Fruit fly (Drosophila melanogaster) whole organism, embryonic: ENCODE results near the gene CG9018.
A peak's percentile ranks its signal among the peaks of the same experiment; 100 is the strongest.

Experiments used
- Antp ChIP-seq: fragments of 200-800 bp; sonication (Bioruptor generic); optimal IDR thresholded peaks from 3 replicates; lab custom pipeline; 2016; ENCODE audit warnings: missing biosample characterization, missing genetic modification characterization
- B-H1 ChIP-seq: fragments of 200-800 bp; sonication (Bioruptor generic); IDR thresholded peaks from 3 replicates; pipeline ENCODE4 v1.3.6; 2022; ENCODE audit warnings: missing biosample characterization, missing genetic modification characterization
- CG10366 ChIP-seq: fragments of 200-800 bp; sonication (Bioruptor generic); IDR thresholded peaks from 2 replicates; pipeline ENCODE4 v1.3.6; 2022; ENCODE audit warnings: missing biosample characterization, missing genetic modification characterization
- CG11093 ChIP-seq: fragments of 200-800 bp; sonication (Bioruptor generic); IDR thresholded peaks from 3 replicates; pipeline ENCODE4 v1.3.6; 2022; ENCODE audit warnings: missing biosample characterization, missing genetic modification characterization
- CG12155 ChIP-seq: fragments of 200-800 bp; sonication (Bioruptor generic); optimal IDR thresholded peaks from 3 replicates; lab custom pipeline; 2016; ENCODE audit warnings: missing biosample characterization, missing genetic modification characterization
- CG12942 ChIP-seq: fragments of 200-800 bp; sonication (Bioruptor generic); optimal IDR thresholded peaks from 3 replicates; lab custom pipeline; 2016; ENCODE audit warnings: missing biosample characterization, missing genetic modification characterization
- CG13624 ChIP-seq: fragments of 200-800 bp; sonication (Bioruptor generic); optimal IDR thresholded peaks from 2 replicates; lab custom pipeline; 2016; ENCODE audit warnings: missing biosample characterization, missing genetic modification characterization
- CG14050 ChIP-seq: fragments of 200-800 bp; sonication (Bioruptor generic); IDR thresholded peaks from 3 replicates; pipeline ENCODE4 v1.3.6; 2022; ENCODE audit warnings: missing biosample characterization, missing genetic modification characterization
- CG14441 ChIP-seq: fragments of 200-800 bp; sonication (Bioruptor generic); IDR thresholded peaks from 2 replicates; pipeline ENCODE4 v1.3.6; 2022; ENCODE audit warnings: missing biosample characterization, missing genetic modification characterization
- CG17186 ChIP-seq: fragments of 200-800 bp; sonication (Bioruptor generic); optimal IDR thresholded peaks from 3 replicates; lab custom pipeline; 2017; ENCODE audit warnings: missing biosample characterization, missing genetic modification reagents, missing genetic modification characterization
- CG2889 ChIP-seq: fragments of 200-800 bp; sonication (Bioruptor generic); IDR thresholded peaks from 3 replicates; pipeline ENCODE4 v1.3.6; 2022; ENCODE audit warnings: missing biosample characterization, missing genetic modification characterization
- CG3726 ChIP-seq: fragments of 200-800 bp; sonication (Bioruptor generic); IDR thresholded peaks from 3 replicates; pipeline ENCODE4, ENCODE4 v1.3.6; 2022; ENCODE audit warnings: missing biosample characterization, missing genetic modification characterization
- CG5245 ChIP-seq: fragments of 200-800 bp; sonication (Bioruptor generic); optimal IDR thresholded peaks from 3 replicates; lab custom pipeline; 2016; ENCODE audit warnings: missing biosample characterization, missing genetic modification characterization
- CG6175 ChIP-seq: fragments of 200-800 bp; sonication (Bioruptor generic); IDR thresholded peaks from 3 replicates; pipeline ENCODE4 v1.3.6; 2022; ENCODE audit warnings: missing biosample characterization, missing genetic modification characterization
- CTCF ChIP-seq: fragments of 200-800 bp; sonication (Bioruptor generic); optimal IDR thresholded peaks from 2 replicates; lab custom pipeline; 2017; ENCODE audit warnings: missing biosample characterization, mild to moderate bottlenecking, missing genetic modification characterization, moderate library complexity
- Dek ChIP-seq: fragments of 200-800 bp; sonication (Bioruptor generic); optimal IDR thresholded peaks from 3 replicates; lab custom pipeline; 2019; ENCODE audit warnings: missing biosample characterization, mild to moderate bottlenecking, missing genetic modification characterization, moderate library complexity
- Dip2 ChIP-seq: fragments of 200-800 bp; sonication (Bioruptor generic); IDR thresholded peaks from 2 replicates; pipeline ENCODE4 v1.3.6; 2022; ENCODE audit warnings: missing biosample characterization, missing genetic modification characterization
- Doc3 ChIP-seq: fragments of 200-800 bp; sonication (Bioruptor generic); IDR thresholded peaks from 3 replicates; pipeline ENCODE4 v1.3.6; 2022; ENCODE audit warnings: missing biosample characterization, missing genetic modification characterization; ENCODE audit not compliant: partially characterized antibody
- ERR ChIP-seq: fragments of 200-800 bp; sonication (Bioruptor generic); optimal IDR thresholded peaks from 2 replicates; lab custom pipeline; 2016; ENCODE audit warnings: missing biosample characterization, missing genetic modification characterization
- Eip74EF ChIP-seq, 2 experiments: fragments of 200-800 bp in 1 of 2; fragments of >200 bp in 1 of 2; sonication (Bioruptor generic) in 1 of 2; optimal IDR thresholded peaks; 2 replicates each; lab custom pipeline; 2017 to 2019; ENCODE audit warnings: missing biosample characterization in 2 of 2, missing genetic modification characterization in 2 of 2, mild to moderate bottlenecking in 1 of 2, moderate library complexity in 1 of 2
- GATAe ChIP-seq: fragments of 200-800 bp; sonication (Bioruptor generic); conservative IDR thresholded peaks from 2 replicates; pipeline ENCODE4 v1.3.6; 2022; ENCODE audit warnings: missing biosample characterization, missing genetic modification characterization
- Myb ChIP-seq: fragments of 200-800 bp; sonication (Bioruptor generic); optimal IDR thresholded peaks from 2 replicates; lab custom pipeline; 2016; ENCODE audit warnings: missing biosample characterization, missing genetic modification characterization
- NC2β ChIP-seq: fragments of 200-800 bp; sonication (Bioruptor generic); optimal IDR thresholded peaks from 2 replicates; lab custom pipeline; 2016; ENCODE audit warnings: missing biosample characterization, missing genetic modification characterization
- NfI ChIP-seq: fragments of 200-800 bp; sonication (Bioruptor generic); optimal IDR thresholded peaks from 3 replicates; lab custom pipeline; 2018; ENCODE audit warnings: missing biosample characterization, mild to moderate bottlenecking, missing genetic modification characterization, moderate library complexity
- Six4 ChIP-seq: fragments of 200-800 bp; sonication (Bioruptor generic); optimal IDR thresholded peaks from 2 replicates; lab custom pipeline; 2016; ENCODE audit warnings: missing biosample characterization, missing genetic modification characterization
- Ssrp ChIP-seq: fragments of 200-800 bp; sonication (Bioruptor generic); optimal IDR thresholded peaks from 2 replicates; lab custom pipeline; 2018; ENCODE audit warnings: missing biosample characterization, mild to moderate bottlenecking, missing genetic modification characterization, moderate library complexity
- Taf1 ChIP-seq: fragments of 200-800 bp; sonication (Bioruptor generic); IDR thresholded peaks from 2 replicates; pipeline ENCODE4 v1.3.6; 2022; ENCODE audit warnings: missing biosample characterization, missing genetic modification characterization
- YL-1 ChIP-seq: fragments of 200-800 bp; sonication (Bioruptor generic); optimal IDR thresholded peaks from 3 replicates; lab custom pipeline; 2017; ENCODE audit warnings: missing biosample characterization, mild to moderate bottlenecking, missing genetic modification characterization
- bab2 ChIP-seq: fragments of 200-800 bp; sonication (Bioruptor generic); optimal IDR thresholded peaks from 2 replicates; lab custom pipeline; 2016; ENCODE audit warnings: missing biosample characterization, missing genetic modification characterization
- corto ChIP-seq: fragments of 200-800 bp; sonication (Bioruptor generic); optimal IDR thresholded peaks from 2 replicates; lab custom pipeline; 2016; ENCODE audit warnings: missing biosample characterization, mild to moderate bottlenecking, missing genetic modification characterization, moderate library complexity
- fu2 ChIP-seq: fragments of 200-800 bp; sonication (Bioruptor generic); optimal IDR thresholded peaks from 2 replicates; lab custom pipeline; 2016; ENCODE audit warnings: missing biosample characterization, missing genetic modification characterization
- gfzf ChIP-seq: fragments of 200-800 bp; sonication (Bioruptor generic); optimal IDR thresholded peaks from 2 replicates; lab custom pipeline; 2016; ENCODE audit warnings: missing biosample characterization, mild to moderate bottlenecking, missing genetic modification characterization, moderate library complexity
- grn ChIP-seq: fragments of 200-800 bp; sonication (Bioruptor generic); optimal IDR thresholded peaks from 3 replicates; lab custom pipeline; 2017; ENCODE audit warnings: missing biosample characterization, missing genetic modification characterization
- hb ChIP-seq: fragments of 200-800 bp; sonication (Bioruptor generic); IDR thresholded peaks from 3 replicates; pipeline ENCODE4 v1.3.6; 2022; ENCODE audit warnings: missing biosample characterization, missing genetic modification characterization; ENCODE audit not compliant: partially characterized antibody
- hbn ChIP-seq: fragments of 200-800 bp; sonication (Bioruptor generic); IDR thresholded peaks from 2 replicates; pipeline ENCODE4 v1.3.6; 2022; ENCODE audit warnings: missing biosample characterization, missing genetic modification characterization; ENCODE audit not compliant: partially characterized antibody
- her ChIP-seq: fragments of 200-800 bp; sonication (Bioruptor generic); optimal IDR thresholded peaks from 2 replicates; lab custom pipeline; 2016; ENCODE audit warnings: missing biosample characterization, missing genetic modification characterization
- ind ChIP-seq: fragments of 200-800 bp; sonication (Bioruptor generic); optimal IDR thresholded peaks from 3 replicates; lab custom pipeline; 2016; ENCODE audit warnings: missing biosample characterization, missing genetic modification characterization
- jigr1 ChIP-seq: fragments of 200-800 bp; sonication (Bioruptor generic); IDR thresholded peaks from 3 replicates; pipeline ENCODE4 v1.3.6; 2022; ENCODE audit warnings: missing biosample characterization, missing genetic modification characterization
- ken ChIP-seq: fragments of 200-800 bp; sonication (Bioruptor generic); IDR thresholded peaks from 3 replicates; pipeline ENCODE4 v1.3.6; 2022; ENCODE audit warnings: missing biosample characterization, missing genetic modification characterization
- lmd ChIP-seq: fragments of 200-800 bp; sonication (Bioruptor generic); IDR thresholded peaks from 2 replicates; pipeline ENCODE4 v1.3.6; 2022; ENCODE audit warnings: missing biosample characterization, missing genetic modification characterization
- nmo ChIP-seq: fragments of 200-800 bp; sonication (Bioruptor generic); optimal IDR thresholded peaks from 2 replicates; lab custom pipeline; 2018; ENCODE audit warnings: missing biosample characterization, mild to moderate bottlenecking, missing genetic modification characterization, moderate library complexity
- pita ChIP-seq: fragments of 200-800 bp; sonication (Bioruptor generic); optimal IDR thresholded peaks from 2 replicates; lab custom pipeline; 2017; ENCODE audit warnings: missing biosample characterization, mild to moderate bottlenecking, missing genetic modification characterization
- pros ChIP-seq: fragments of 200-800 bp; sonication (Bioruptor generic); optimal IDR thresholded peaks from 3 replicates; lab custom pipeline; 2019; ENCODE audit warnings: missing biosample characterization, mild to moderate bottlenecking, missing genetic modification characterization, moderate library complexity
- pum ChIP-seq: fragments of 200-800 bp; sonication (Bioruptor generic); optimal IDR thresholded peaks from 2 replicates; lab custom pipeline; 2016; ENCODE audit warnings: missing biosample characterization, missing genetic modification characterization
- ssp ChIP-seq: fragments of 200-800 bp; sonication (Bioruptor generic); IDR thresholded peaks from 2 replicates; pipeline ENCODE4 v1.3.6; 2022; ENCODE audit warnings: missing biosample characterization, missing genetic modification characterization
- sug ChIP-seq: fragments of 200-800 bp; optimal IDR thresholded peaks from 2 replicates; lab custom pipeline; 2019; ENCODE audit warnings: missing biosample characterization, mild to moderate bottlenecking, missing genetic modification characterization, moderate library complexity
- tio ChIP-seq: fragments of 200-800 bp; sonication (Bioruptor generic); optimal IDR thresholded peaks from 2 replicates; lab custom pipeline; 2017; ENCODE audit warnings: missing biosample characterization, missing genetic modification characterization, inconsistent platforms
- vnd ChIP-seq: fragments of 200-800 bp; sonication (Bioruptor generic); IDR thresholded peaks from 3 replicates; pipeline ENCODE4 v1.3.6; 2022; ENCODE audit warnings: missing biosample characterization, missing genetic modification characterization; ENCODE audit not compliant: partially characterized antibody
- wor ChIP-seq: fragments of 200-800 bp; sonication (Bioruptor generic); IDR thresholded peaks from 2 replicates; pipeline ENCODE4 v1.3.6; 2022; ENCODE audit warnings: missing biosample characterization, missing genetic modification characterization
- zen2 ChIP-seq: fragments of 200-800 bp; sonication (Bioruptor generic); IDR thresholded peaks from 3 replicates; pipeline ENCODE4 v1.3.6; 2022; ENCODE audit warnings: missing biosample characterization, missing genetic modification characterization; ENCODE audit not compliant: partially characterized antibody

The CG9018 gene

dm6 chr3L:2265692-2266444 lies 29.0 kb upstream of the CG9018 start, which contains the start of the genes ecd and CG13806 (continued):
- TF ChIP-seq tio (no peak), vnd (GFP tag; lab: Robert Waterston, UW) (peak; percentile 87), Dip2 (no peak), YL-1 (peak; percentile 63), corto (GFP tag; lab: Kevin White, UChicago) (no peak), grn (GFP tag; lab: Kevin White, UChicago) (peak; percentile 71), bab2 (GFP tag; lab: Kevin White, UChicago) (peak; percentile 10), CG5245 (GFP tag; lab: Kevin White, UChicago) (peak; percentile 4), CG11093 (GFP tag; lab: Robert Waterston, UW) (no peak), zen2 (GFP tag; lab: Robert Waterston, UW) (peak; percentile 87), ssp (GFP tag; lab: Robert Waterston, UW) (peak; percentile 89), CG6175 (GFP tag; lab: Robert Waterston, UW) (0 out of 3 replicates have a peak, but pooled peaks have one; percentile 39), CG12942 (GFP tag; lab: Kevin White, UChicago) (peak; percentile 27), hbn (GFP tag; lab: Robert Waterston, UW) (peak; percentile 87), CG14441 (GFP tag; lab: Robert Waterston, UW) (0 out of 2 replicates have a peak, but pooled peaks have one; percentile 45), Doc3 (GFP tag; lab: Robert Waterston, UW) (peak; percentile 93), CG12155 (GFP tag; lab: Kevin White, UChicago) (peak; percentile 42), pum (GFP tag; lab: Kevin White, UChicago) (peak; percentile 23), pita (peak; percentile 77), hb (GFP tag; lab: Robert Waterston, UW) (peak; percentile 89), Eip74EF (GFP tag; optimal IDR thresholded peaks at IDR 0.05; lab: Kevin White, UChicago) (no peak), Dek (peak; percentile 23), her (GFP tag; lab: Kevin White, UChicago) (peak; percentile 63), CG10366 (GFP tag; lab: Robert Waterston, UW) (peak; percentile 35; the same call in 1 of the 2 replicates), CTCF (GFP tag; lab: Kevin White, UChicago) (peak; percentile 65), lmd (GFP tag; lab: Robert Waterston, UW) (peak; percentile 29; the same call in 1 of the 2 replicates), GATAe (GFP tag; lab: Robert Waterston, UW) (no peak), CG17186 (GFP tag; lab: Kevin White, UChicago) (peak; percentile 80), Six4 (peak; percentile 12), ERR (GFP tag; lab: Kevin White, UChicago) (peak; percentile 25), wor (GFP tag; lab: Robert Waterston, UW) (no peak), CG2889 (GFP tag; lab: Robert Waterston, UW) (no peak), NC2β (GFP tag; lab: Kevin White, UChicago) (peak; percentile 11), Myb (GFP tag; lab: Kevin White, UChicago) (peak; percentile 70), CG3726 (GFP tag; lab: Robert Waterston, UW) (no peak), CG13624 (GFP tag; lab: Kevin White, UChicago) (peak; percentile 65), Taf1 (no peak; the same call in 1 of the 2 replicates), jigr1 (GFP tag; lab: Robert Waterston, UW) (no peak), Antp (peak; percentile 40), NfI (GFP tag; lab: Kevin White, UChicago) (peak; percentile 21), ind (GFP tag; lab: Kevin White, UChicago) (peak; percentile 19), fu2 (peak; percentile 21), B-H1 (GFP tag; lab: Robert Waterston, UW) (peak; percentile 23; the same call in 1 of the 3 replicates), gfzf (GFP tag; lab: Kevin White, UChicago) (peak; percentile 60), nmo (GFP tag; lab: Kevin White, UChicago) (peak; percentile 82), Ssrp (tag; lab: Kevin White, UChicago) (no peak), sug (tag; lab: Kevin White, UChicago) (no peak), pros (GFP tag; lab: Kevin White, UChicago) (no peak), ken (GFP tag; lab: Robert Waterston, UW) (peak; percentile 67), CG14050 (GFP tag; lab: Robert Waterston, UW) (no peak)
